Worm (Caenorhabditis elegans) whole organism, L1 larva: ENCODE results near the gene clec-232.

Source experiments
- ama-1 ChIP-seq: fragments of 150-350 bp; optimal IDR thresholded peaks from 2 replicates; lab custom pipeline; 2014
- fkh-4 ChIP-seq: sonication (generic microtip); optimal IDR thresholded peaks from 2 replicates; lab custom pipeline; 2016; ENCODE audit warnings: missing compliant biosample characterization, missing genetic modification characterization, borderline replicate concordance
- nhr-12 ChIP-seq: sonication (generic microtip); optimal IDR thresholded peaks from 2 replicates; lab custom pipeline; 2017; ENCODE audit warnings: missing biosample characterization, missing genetic modification characterization
- pqm-1 ChIP-seq: sonication (generic microtip); optimal IDR thresholded peaks from 3 replicates; lab custom pipeline; 2017; ENCODE audit warnings: missing biosample characterization, missing genetic modification characterization
- skn-1 ChIP-seq: fragments of 150-350 bp; optimal IDR thresholded peaks from 2 replicates; lab custom pipeline; 2014; ENCODE audit warnings: missing biosample characterization, missing genetic modification characterization
- snpc-4 ChIP-seq: fragments of 150-350 bp; optimal IDR thresholded peaks from 2 replicates; lab custom pipeline; 2014; ENCODE audit warnings: missing biosample characterization, missing genetic modification characterization
- sox-4 ChIP-seq: sonication (generic microtip); optimal IDR thresholded peaks from 2 replicates; lab custom pipeline; 2016; ENCODE audit warnings: missing genetic modification characterization, missing compliant biosample characterization
- unc-62 ChIP-seq: fragments of 150-350 bp; optimal IDR thresholded peaks from 2 replicates; lab custom pipeline; 2014; ENCODE audit warnings: missing biosample characterization, missing genetic modification reagents, missing genetic modification characterization

ce11 chrV:15943125-15943524, 32.8 kb upstream of the clec-232 start, which contains the start of gene srw-53:
- TF ChIP-seq fkh-4 (tag; lab: Kevin White, UChicago) (no peak), skn-1 (tag; lab: Kevin White, UChicago) (no peak), unc-62 (GFP tag; lab: Kevin White, UChicago) (no peak), snpc-4 (tag; lab: Kevin White, UChicago) (no peak), pqm-1 (tag; lab: Kevin White, UChicago) (no peak), nhr-12 (no peak), ama-1 (no peak), sox-4 (tag; lab: Kevin White, UChicago) (no peak)
